Fruit fly (Drosophila melanogaster) whole organism, embryonic: ENCODE measurements around the gene Sld5.
A peak's percentile ranks its signal among the peaks of the same experiment; 100 is the strongest.

Experiments used
- Atf3 ChIP-seq: fragments of 200-800 bp; sonication (Bioruptor generic); optimal IDR thresholded peaks from 3 replicates; lab custom pipeline; 2016; ENCODE audit warnings: missing biosample characterization, missing genetic modification characterization
- BtbVII ChIP-seq: fragments of 200-800 bp; sonication (Bioruptor generic); optimal IDR thresholded peaks from 3 replicates; lab custom pipeline; 2017; ENCODE audit warnings: missing biosample characterization, mild to moderate bottlenecking, missing genetic modification characterization
- CG10431 ChIP-seq: fragments of 200-800 bp; sonication (Bioruptor generic); optimal IDR thresholded peaks from 3 replicates; lab custom pipeline; 2018; ENCODE audit warnings: missing biosample characterization, mild to moderate bottlenecking, missing genetic modification characterization
- CG11247 ChIP-seq: fragments of 200-800 bp; sonication (Bioruptor generic); IDR thresholded peaks from 2 replicates; pipeline ENCODE4 v1.3.6; 2022; ENCODE audit warnings: missing biosample characterization, missing genetic modification characterization
- CG11398 ChIP-seq: fragments of 200-800 bp; sonication (Bioruptor generic); optimal IDR thresholded peaks from 2 replicates; lab custom pipeline; 2016; ENCODE audit warnings: missing biosample characterization, missing genetic modification characterization
- CG12744 ChIP-seq: fragments of 200-800 bp; sonication (Bioruptor generic); optimal IDR thresholded peaks from 2 replicates; lab custom pipeline; 2016; ENCODE audit warnings: missing biosample characterization, missing genetic modification characterization
- CG15269 ChIP-seq: fragments of 200-800 bp; sonication (Bioruptor generic); optimal IDR thresholded peaks from 2 replicates; lab custom pipeline; 2018; ENCODE audit warnings: missing biosample characterization, mild to moderate bottlenecking, missing genetic modification characterization, moderate library complexity
- CG15479 ChIP-seq: fragments of 200-800 bp; sonication (Bioruptor generic); optimal IDR thresholded peaks from 3 replicates; lab custom pipeline; 2019; ENCODE audit warnings: missing biosample characterization, mild to moderate bottlenecking, missing genetic modification characterization, moderate library complexity
- CG17612 ChIP-seq: fragments of 200-800 bp; sonication (Bioruptor generic); IDR thresholded peaks from 2 replicates; pipeline ENCODE4 v1.3.6; 2022; ENCODE audit warnings: missing biosample characterization, missing genetic modification characterization
- CG31224 ChIP-seq: fragments of 200-800 bp; sonication (Bioruptor generic); IDR thresholded peaks from 2 replicates; pipeline ENCODE4 v1.3.6; 2022; ENCODE audit warnings: missing biosample characterization, missing genetic modification characterization
- CG31388 ChIP-seq: fragments of 200-800 bp; sonication (Bioruptor generic); optimal IDR thresholded peaks from 2 replicates; lab custom pipeline; 2016; ENCODE audit warnings: missing biosample characterization, missing genetic modification characterization
- CG32772 ChIP-seq: fragments of 200-800 bp; sonication (Bioruptor generic); IDR thresholded peaks from 2 replicates; pipeline ENCODE4 v1.3.6; 2022; ENCODE audit warnings: missing biosample characterization, missing genetic modification characterization
- CG34422 ChIP-seq: fragments of 200-800 bp; sonication (Bioruptor generic); IDR thresholded peaks from 3 replicates; pipeline ENCODE4 v1.3.6; 2022; ENCODE audit warnings: missing biosample characterization, missing genetic modification characterization
- CG4820 ChIP-seq: fragments of 200-800 bp; sonication (Bioruptor generic); optimal IDR thresholded peaks from 3 replicates; lab custom pipeline; 2016; ENCODE audit warnings: missing biosample characterization, missing genetic modification characterization
- CG5180 ChIP-seq: fragments of 200-800 bp; sonication (Bioruptor generic); optimal IDR thresholded peaks from 3 replicates; lab custom pipeline; 2017; ENCODE audit warnings: missing biosample characterization, missing genetic modification characterization, mild to moderate bottlenecking, moderate library complexity, missing genetic modification reagents
- CG6175 ChIP-seq: fragments of 200-800 bp; sonication (Bioruptor generic); IDR thresholded peaks from 3 replicates; pipeline ENCODE4 v1.3.6; 2022; ENCODE audit warnings: missing biosample characterization, missing genetic modification characterization
- CG6813 ChIP-seq: fragments of 200-800 bp; sonication (Bioruptor generic); optimal IDR thresholded peaks from 2 replicates; lab custom pipeline; 2017; ENCODE audit warnings: missing biosample characterization, missing genetic modification characterization, mild to moderate bottlenecking, moderate library complexity, missing genetic modification reagents
- CG6854 ChIP-seq: fragments of 200-800 bp; sonication (Bioruptor generic); optimal IDR thresholded peaks from 3 replicates; lab custom pipeline; 2017; ENCODE audit warnings: missing biosample characterization, mild to moderate bottlenecking, missing genetic modification characterization
- CG7963 ChIP-seq: fragments of 200-800 bp; sonication (Bioruptor generic); IDR thresholded peaks from 3 replicates; pipeline ENCODE4 v1.3.6; 2022; ENCODE audit warnings: missing biosample characterization, missing genetic modification characterization; ENCODE audit not compliant: partially characterized antibody
- CG8290 ChIP-seq, 3 experiments: fragments of 200-800 bp; sonication (Bioruptor generic); optimal IDR thresholded peaks; 2 replicates each; lab custom pipeline; 2016 to 2019; ENCODE audit warnings: missing biosample characterization in 3 of 3, missing genetic modification characterization in 3 of 3, mild to moderate bottlenecking in 2 of 3, moderate library complexity in 1 of 3
- CG9876 ChIP-seq: fragments of 200-800 bp; sonication (Bioruptor generic); optimal IDR thresholded peaks from 2 replicates; lab custom pipeline; 2016; ENCODE audit warnings: missing biosample characterization, missing genetic modification characterization
- Camta ChIP-seq: fragments of 200-800 bp; sonication (Bioruptor generic); optimal IDR thresholded peaks from 2 replicates; lab custom pipeline; 2016; ENCODE audit warnings: missing biosample characterization, missing genetic modification characterization
- Elba2 ChIP-seq: fragments of 200-800 bp; sonication (Bioruptor generic); optimal IDR thresholded peaks from 3 replicates; lab custom pipeline; 2016; ENCODE audit warnings: missing biosample characterization, missing genetic modification characterization
- HHEX ChIP-seq: fragments of 200-800 bp; sonication (Bioruptor generic); optimal IDR thresholded peaks from 3 replicates; lab custom pipeline; 2017; ENCODE audit warnings: missing biosample characterization, mild to moderate bottlenecking, missing genetic modification characterization, missing genetic modification reagents
- Hey ChIP-seq: fragments of 200-800 bp; sonication (Bioruptor generic); optimal IDR thresholded peaks from 3 replicates; lab custom pipeline; 2018; ENCODE audit warnings: missing biosample characterization, mild to moderate bottlenecking, missing genetic modification characterization
- NC2β ChIP-seq: fragments of 200-800 bp; sonication (Bioruptor generic); optimal IDR thresholded peaks from 2 replicates; lab custom pipeline; 2016; ENCODE audit warnings: missing biosample characterization, missing genetic modification characterization
- Nf-YC ChIP-seq: fragments of 200-800 bp; optimal IDR thresholded peaks from 3 replicates; lab custom pipeline; 2019; ENCODE audit warnings: missing biosample characterization, mild to moderate bottlenecking, missing genetic modification characterization, moderate library complexity
- Tbp ChIP-seq: fragments of >200 bp; optimal IDR thresholded peaks from 2 replicates; lab custom pipeline; 2018; ENCODE audit warnings: missing biosample characterization, missing genetic modification characterization
- Vsx1 ChIP-seq: fragments of 200-800 bp; sonication (Bioruptor generic); optimal IDR thresholded peaks from 2 replicates; lab custom pipeline; 2017; ENCODE audit warnings: missing biosample characterization, mild to moderate bottlenecking, missing genetic modification characterization, missing genetic modification reagents
- caup ChIP-seq: fragments of 200-800 bp; sonication (Bioruptor generic); optimal IDR thresholded peaks from 3 replicates; lab custom pipeline; 2017; ENCODE audit warnings: missing biosample characterization, mild to moderate bottlenecking, missing genetic modification characterization, moderate library complexity; ENCODE audit not compliant: severe bottlenecking
- chn ChIP-seq: fragments of 200-800 bp; sonication (Bioruptor generic); optimal IDR thresholded peaks from 2 replicates; lab custom pipeline; 2016; ENCODE audit warnings: missing biosample characterization, missing genetic modification characterization
- fd96Cb ChIP-seq: fragments of 200-800 bp; sonication (Bioruptor generic); optimal IDR thresholded peaks from 2 replicates; lab custom pipeline; 2018; ENCODE audit warnings: missing biosample characterization, mild to moderate bottlenecking, missing genetic modification characterization, moderate library complexity
- fu2 ChIP-seq: fragments of 200-800 bp; sonication (Bioruptor generic); optimal IDR thresholded peaks from 2 replicates; lab custom pipeline; 2016; ENCODE audit warnings: missing biosample characterization, missing genetic modification characterization
- hkb ChIP-seq, 2 experiments: fragments of 200-800 bp in 1 of 2; fragments of >200 bp in 1 of 2; sonication (Bioruptor generic) in 1 of 2; IDR thresholded peaks in 1 of 2; optimal IDR thresholded peaks in 1 of 2; 2 replicates each; pipeline versions ENCODE4 v1.3.6 to Lab custom; 2017 to 2022; ENCODE audit warnings: missing biosample characterization in 1 of 2, missing genetic modification characterization in 1 of 2
- ind ChIP-seq: fragments of 200-800 bp; sonication (Bioruptor generic); optimal IDR thresholded peaks from 3 replicates; lab custom pipeline; 2016; ENCODE audit warnings: missing biosample characterization, missing genetic modification characterization
- inv ChIP-seq: fragments of 200-800 bp; sonication (Bioruptor generic); IDR thresholded peaks from 2 replicates; pipeline ENCODE4 v1.3.6; 2022; ENCODE audit warnings: missing biosample characterization, missing genetic modification characterization; ENCODE audit not compliant: partially characterized antibody
- knrl ChIP-seq: fragments of 200-800 bp; sonication (Bioruptor generic); IDR thresholded peaks from 3 replicates; pipeline ENCODE4 v1.3.6; 2022; ENCODE audit warnings: missing biosample characterization, missing genetic modification characterization; ENCODE audit not compliant: partially characterized antibody
- nerfin-1 ChIP-seq: fragments of 200-800 bp; sonication (Bioruptor generic); optimal IDR thresholded peaks from 3 replicates; lab custom pipeline; 2019; ENCODE audit warnings: missing biosample characterization, mild to moderate bottlenecking, missing genetic modification characterization, moderate library complexity
- oc ChIP-seq: fragments of 200-800 bp; sonication (Bioruptor generic); optimal IDR thresholded peaks from 2 replicates; lab custom pipeline; 2018; ENCODE audit warnings: missing biosample characterization, mild to moderate bottlenecking, missing genetic modification characterization, moderate library complexity
- rib ChIP-seq: fragments of 200-800 bp; sonication (Bioruptor generic); IDR thresholded peaks from 2 replicates; pipeline ENCODE4 v1.3.6; 2022; ENCODE audit warnings: missing biosample characterization, missing genetic modification characterization
- tll ChIP-seq, 2 experiments: fragments of 200-800 bp in 1 of 2; fragments of >200 bp in 1 of 2; sonication (Bioruptor generic) in 1 of 2; optimal IDR thresholded peaks; 2 replicates each; lab custom pipeline; 2017 to 2019; ENCODE audit warnings: missing biosample characterization in 2 of 2, missing genetic modification characterization in 2 of 2, mild to moderate bottlenecking in 1 of 2, moderate library complexity in 1 of 2
- tna ChIP-seq: fragments of 200-800 bp; sonication (Bioruptor generic); IDR thresholded peaks from 2 replicates; pipeline ENCODE4 v1.3.6; 2022; ENCODE audit warnings: missing biosample characterization, missing genetic modification characterization; ENCODE audit not compliant: partially characterized antibody
- unc-4 ChIP-seq: fragments of 200-800 bp; sonication (Bioruptor generic); IDR thresholded peaks from 2 replicates; pipeline ENCODE4 v1.3.6; 2022; ENCODE audit warnings: missing biosample characterization, missing genetic modification characterization; ENCODE audit not compliant: partially characterized antibody
- vfl ChIP-seq: fragments of 200-800 bp; sonication (Bioruptor generic); optimal IDR thresholded peaks from 2 replicates; lab custom pipeline; 2016; ENCODE audit warnings: missing biosample characterization, missing genetic modification characterization
- zen2 ChIP-seq: fragments of 200-800 bp; sonication (Bioruptor generic); IDR thresholded peaks from 3 replicates; pipeline ENCODE4 v1.3.6; 2022; ENCODE audit warnings: missing biosample characterization, missing genetic modification characterization; ENCODE audit not compliant: partially characterized antibody

Gene Sld5

dm6 chr3R:26036153-26037144 is 19.9 kb downstream of the Sld5 start (continued):
- TF ChIP-seq CG15269 (tag; lab: Kevin White, UChicago) (peak; percentile 67), oc (tag; lab: Kevin White, UChicago) (peak; percentile 84), Hey (tag; lab: Kevin White, UChicago) (no peak), fu2 (GFP tag; lab: Kevin White, UChicago) (no peak), tll (GFP tag; optimal IDR thresholded peaks at IDR 0.05; lab: Kevin White, UChicago) (peak in 1 of 2 experiments; percentile 61), CG10431 (peak; percentile 92), ind (GFP tag; lab: Kevin White, UChicago) (peak; percentile 55), CG11398 (GFP tag; lab: Kevin White, UChicago) (peak; percentile 67), CG11247 (no peak), knrl (0 out of 3 replicates have a peak, but pooled peaks have one; percentile 16), caup (GFP tag; lab: Kevin White, UChicago) (peak; percentile 37), hkb (optimal IDR thresholded peaks at IDR 0.05; lab: Kevin White, UChicago) (no peak), hkb (GFP tag; IDR thresholded peaks at IDR 0.05; lab: Robert Waterston, UW) (no peak; the same call in 1 of the 2 replicates), CG5180 (GFP tag; lab: Kevin White, UChicago) (peak; percentile 82), CG6175 (GFP tag; lab: Robert Waterston, UW) (no peak), Camta (peak; percentile 76), Atf3 (GFP tag; lab: Kevin White, UChicago) (peak; percentile 77), CG32772 (peak; percentile 61), BtbVII (peak; percentile 50), Elba2 (peak; percentile 51), CG15479 (GFP tag; lab: Kevin White, UChicago) (peak; percentile 97), chn (peak; percentile 78), rib (GFP tag; lab: Robert Waterston, UW) (no peak), Vsx1 (GFP tag; lab: Kevin White, UChicago) (peak; percentile 70), CG9876 (GFP tag; lab: Kevin White, UChicago) (peak; percentile 3), nerfin-1 (tag; lab: Kevin White, UChicago) (peak; percentile 94), CG6813 (peak; percentile 84), CG4820 (GFP tag; lab: Kevin White, UChicago) (peak; percentile 88), HHEX (GFP tag; lab: Kevin White, UChicago) (peak; percentile 77), CG17612 (GFP tag; lab: Robert Waterston, UW) (no peak), unc-4 (GFP tag; lab: Robert Waterston, UW) (no peak), vfl (GFP tag; lab: Kevin White, UChicago) (no peak), Tbp (GFP tag; lab: Kevin White, UChicago) (peak; percentile 74), tna (no peak), CG31224 (GFP tag; lab: Robert Waterston, UW) (no peak), CG6854 (GFP tag; lab: Kevin White, UChicago) (peak; percentile 38), fd96Cb (tag; lab: Kevin White, UChicago) (peak; percentile 94), Nf-YC (tag; lab: Kevin White, UChicago) (peak; percentile 70), CG12744 (GFP tag; lab: Kevin White, UChicago) (peak; percentile 49), inv (no peak), zen2 (GFP tag; lab: Robert Waterston, UW) (0 out of 3 replicates have a peak, but pooled peaks have one; percentile 9), CG7963 (GFP tag; lab: Robert Waterston, UW) (no peak), NC2β (peak; percentile 71), CG8290 (GFP tag; optimal IDR thresholded peaks at IDR 0.05; lab: Kevin White, UChicago) (peak; percentile 88), CG8290 (tag; optimal IDR thresholded peaks at IDR 0.05; lab: Kevin White, UChicago) (peak in 1 of 2 experiments; percentile 97), CG34422 (peak; percentile 25; the same call in 1 of the 3 replicates), CG31388 (peak; percentile 55)
